Worm (Caenorhabditis elegans): ENCODE measurements around the gene mec-4.

ce11 chrX:16808526-16808925 is 1.6 kb upstream of the mec-4 start:
- TF ChIP-seq ztf-23 (GFP tag; IDR thresholded peaks at IDR 0.05) (no peak), flt-1 (GFP tag; IDR thresholded peaks at IDR 0.05) (no peak)

All from whole organism, midembryonic.